Fruit fly (Drosophila melanogaster) whole organism, embryonic: ENCODE results near the gene CG31560.

Experiments
- C15 ChIP-seq: fragments of 200-800 bp; sonication (Bioruptor generic); IDR thresholded peaks from 3 replicates; pipeline ENCODE4 v1.3.6; 2022; ENCODE audit warnings: missing biosample characterization, missing genetic modification characterization
- CG11093 ChIP-seq: fragments of 200-800 bp; sonication (Bioruptor generic); IDR thresholded peaks from 3 replicates; pipeline ENCODE4 v1.3.6; 2022; ENCODE audit warnings: missing biosample characterization, missing genetic modification characterization
- CG11695 ChIP-seq: fragments of 200-800 bp; sonication (Bioruptor generic); IDR thresholded peaks from 3 replicates; pipeline ENCODE4 v1.3.6; 2022; ENCODE audit warnings: missing biosample characterization, missing genetic modification characterization
- CG12391 ChIP-seq: fragments of 200-800 bp; sonication (Bioruptor generic); optimal IDR thresholded peaks from 3 replicates; lab custom pipeline; 2018; ENCODE audit warnings: missing biosample characterization, mild to moderate bottlenecking, missing genetic modification characterization, moderate library complexity
- CG12769 ChIP-seq: fragments of 200-800 bp; sonication (Bioruptor generic); optimal IDR thresholded peaks from 2 replicates; lab custom pipeline; 2019; ENCODE audit warnings: missing biosample characterization, mild to moderate bottlenecking, missing genetic modification characterization, moderate library complexity
- CG12942 ChIP-seq: fragments of 200-800 bp; sonication (Bioruptor generic); optimal IDR thresholded peaks from 3 replicates; lab custom pipeline; 2016; ENCODE audit warnings: missing biosample characterization, missing genetic modification characterization
- CG15073 ChIP-seq: fragments of 200-800 bp; sonication (Bioruptor generic); optimal IDR thresholded peaks from 2 replicates; lab custom pipeline; 2016; ENCODE audit warnings: missing biosample characterization, missing genetic modification characterization
- CG17359 ChIP-seq: fragments of 200-800 bp; sonication (Bioruptor generic); optimal IDR thresholded peaks from 3 replicates; lab custom pipeline; 2018; ENCODE audit warnings: missing biosample characterization, mild to moderate bottlenecking, missing genetic modification characterization, moderate library complexity
- CG30020 ChIP-seq: fragments of 200-800 bp; optimal IDR thresholded peaks from 2 replicates; lab custom pipeline; 2019; ENCODE audit warnings: missing biosample characterization, mild to moderate bottlenecking, missing genetic modification characterization, moderate library complexity
- CG4404 ChIP-seq: fragments of 200-800 bp; sonication (Bioruptor generic); IDR thresholded peaks from 2 replicates; pipeline ENCODE4 v1.3.6; 2022; ENCODE audit warnings: missing biosample characterization, missing genetic modification characterization
- CG4424 ChIP-seq: fragments of 200-800 bp; sonication (Bioruptor generic); optimal IDR thresholded peaks from 3 replicates; lab custom pipeline; 2016; ENCODE audit warnings: missing biosample characterization, missing genetic modification characterization
- CG5245 ChIP-seq: fragments of 200-800 bp; sonication (Bioruptor generic); optimal IDR thresholded peaks from 3 replicates; lab custom pipeline; 2016; ENCODE audit warnings: missing biosample characterization, missing genetic modification characterization
- CG6175 ChIP-seq: fragments of 200-800 bp; sonication (Bioruptor generic); IDR thresholded peaks from 3 replicates; pipeline ENCODE4 v1.3.6; 2022; ENCODE audit warnings: missing biosample characterization, missing genetic modification characterization
- CG6683 ChIP-seq: fragments of 200-800 bp; sonication (Bioruptor generic); optimal IDR thresholded peaks from 2 replicates; lab custom pipeline; 2017; ENCODE audit warnings: missing biosample characterization, mild to moderate bottlenecking, missing genetic modification characterization, missing genetic modification reagents
- CG8359 ChIP-seq: fragments of 200-800 bp; sonication (Bioruptor generic); optimal IDR thresholded peaks from 2 replicates; lab custom pipeline; 2017; ENCODE audit warnings: missing biosample characterization, mild to moderate bottlenecking, missing genetic modification characterization, borderline replicate concordance
- CTCF ChIP-seq: fragments of 200-800 bp; sonication (Bioruptor generic); optimal IDR thresholded peaks from 2 replicates; lab custom pipeline; 2017; ENCODE audit warnings: missing biosample characterization, mild to moderate bottlenecking, missing genetic modification characterization, moderate library complexity
- Chrac-16 ChIP-seq: fragments of 200-800 bp; sonication (Bioruptor generic); optimal IDR thresholded peaks from 3 replicates; lab custom pipeline; 2016; ENCODE audit warnings: missing biosample characterization, missing genetic modification characterization
- D19A ChIP-seq: fragments of 200-800 bp; optimal IDR thresholded peaks from 3 replicates; lab custom pipeline; 2019; ENCODE audit warnings: missing biosample characterization, mild to moderate bottlenecking, missing genetic modification characterization, moderate library complexity
- Gug ChIP-seq: fragments of 200-800 bp; sonication (Bioruptor generic); IDR thresholded peaks from 4 replicates; pipeline ENCODE4 v1.3.6; 2022; ENCODE audit warnings: missing biosample characterization, missing genetic modification characterization
- Hr51 ChIP-seq, 2 experiments: fragments of 200-800 bp; sonication (Bioruptor generic); optimal IDR thresholded peaks; 2 replicates in 1 of 2; 3 replicates in 1 of 2; lab custom pipeline; 2016 to 2018; ENCODE audit warnings: missing biosample characterization in 2 of 2, missing genetic modification characterization in 2 of 2, mild to moderate bottlenecking in 1 of 2, moderate library complexity in 1 of 2
- Hr78 ChIP-seq, 2 experiments: fragments of 200-800 bp in 1 of 2; fragments of >200 bp in 1 of 2; sonication (Bioruptor generic) in 1 of 2; optimal IDR thresholded peaks; 2 replicates each; lab custom pipeline; 2017 to 2019; ENCODE audit warnings: missing biosample characterization in 2 of 2, missing genetic modification characterization in 2 of 2, mild to moderate bottlenecking in 1 of 2, moderate library complexity in 1 of 2
- MTF-1 ChIP-seq: fragments of 200-800 bp; sonication (Bioruptor generic); optimal IDR thresholded peaks from 2 replicates; lab custom pipeline; 2018; ENCODE audit warnings: missing biosample characterization, mild to moderate bottlenecking, missing genetic modification characterization, borderline replicate concordance
- Max ChIP-seq: fragments of 200-800 bp; sonication (Bioruptor generic); optimal IDR thresholded peaks from 2 replicates; lab custom pipeline; 2016; ENCODE audit warnings: missing biosample characterization, mild to moderate bottlenecking, missing genetic modification characterization
- Meics ChIP-seq: fragments of 200-800 bp; sonication (Bioruptor generic); optimal IDR thresholded peaks from 2 replicates; lab custom pipeline; 2017; ENCODE audit warnings: missing biosample characterization, mild to moderate bottlenecking, missing genetic modification characterization
- Myb ChIP-seq: fragments of 200-800 bp; sonication (Bioruptor generic); optimal IDR thresholded peaks from 2 replicates; lab custom pipeline; 2016; ENCODE audit warnings: missing biosample characterization, missing genetic modification characterization
- NfI ChIP-seq: fragments of 200-800 bp; sonication (Bioruptor generic); optimal IDR thresholded peaks from 3 replicates; lab custom pipeline; 2018; ENCODE audit warnings: missing biosample characterization, mild to moderate bottlenecking, missing genetic modification characterization, moderate library complexity
- Oli ChIP-seq: fragments of 200-800 bp; sonication (Bioruptor generic); optimal IDR thresholded peaks from 2 replicates; lab custom pipeline; 2018; ENCODE audit warnings: missing biosample characterization, mild to moderate bottlenecking, missing genetic modification characterization, moderate library complexity
- Scr ChIP-seq: fragments of 200-800 bp; sonication (Bioruptor generic); IDR thresholded peaks from 2 replicates; pipeline ENCODE4 v1.3.6; 2022; ENCODE audit warnings: missing biosample characterization, missing genetic modification characterization; ENCODE audit not compliant: partially characterized antibody
- Stat92E ChIP-seq, 3 experiments: fragments of >200 bp in 2 of 3; fragments of 200-800 bp in 1 of 3; sonication (Bioruptor generic) in 1 of 3; optimal IDR thresholded peaks; 2 replicates each; lab custom pipeline; 2017 to 2019; ENCODE audit warnings: missing biosample characterization in 3 of 3, missing genetic modification characterization in 3 of 3, mild to moderate bottlenecking in 1 of 3, moderate library complexity in 1 of 3
- ase ChIP-seq: fragments of 200-800 bp; sonication (Bioruptor generic); IDR thresholded peaks from 3 replicates; pipeline ENCODE4 v1.3.6; 2022; ENCODE audit warnings: missing biosample characterization, missing genetic modification characterization
- caup ChIP-seq: fragments of 200-800 bp; sonication (Bioruptor generic); optimal IDR thresholded peaks from 3 replicates; lab custom pipeline; 2017; ENCODE audit warnings: missing biosample characterization, mild to moderate bottlenecking, missing genetic modification characterization, moderate library complexity; ENCODE audit not compliant: severe bottlenecking
- chinmo ChIP-seq: fragments of 200-800 bp; sonication (Bioruptor generic); IDR thresholded peaks from 4 replicates; pipeline ENCODE4 v1.3.6; 2022; ENCODE audit warnings: missing biosample characterization, missing genetic modification characterization; ENCODE audit not compliant: partially characterized antibody
- corto ChIP-seq: fragments of 200-800 bp; sonication (Bioruptor generic); optimal IDR thresholded peaks from 2 replicates; lab custom pipeline; 2016; ENCODE audit warnings: missing biosample characterization, mild to moderate bottlenecking, missing genetic modification characterization, moderate library complexity
- eyg ChIP-seq: fragments of 200-800 bp; sonication (Bioruptor generic); optimal IDR thresholded peaks from 3 replicates; lab custom pipeline; 2016; ENCODE audit warnings: missing biosample characterization, missing genetic modification characterization
- fru ChIP-seq: fragments of >200 bp; optimal IDR thresholded peaks from 2 replicates; lab custom pipeline; 2017
- klu ChIP-seq: fragments of 200-800 bp; sonication (Bioruptor generic); IDR thresholded peaks from 2 replicates; pipeline ENCODE4 v1.3.6; 2022; ENCODE audit warnings: missing biosample characterization, missing genetic modification characterization
- knrl ChIP-seq: fragments of 200-800 bp; sonication (Bioruptor generic); IDR thresholded peaks from 3 replicates; pipeline ENCODE4 v1.3.6; 2022; ENCODE audit warnings: missing biosample characterization, missing genetic modification characterization; ENCODE audit not compliant: partially characterized antibody
- lilli ChIP-seq: fragments of 200-800 bp; sonication (Bioruptor generic); optimal IDR thresholded peaks from 3 replicates; lab custom pipeline; 2016; ENCODE audit warnings: missing biosample characterization, missing genetic modification characterization
- lmd ChIP-seq: fragments of 200-800 bp; sonication (Bioruptor generic); IDR thresholded peaks from 2 replicates; pipeline ENCODE4 v1.3.6; 2022; ENCODE audit warnings: missing biosample characterization, missing genetic modification characterization
- luna ChIP-seq: fragments of 200-800 bp; sonication (Bioruptor generic); optimal IDR thresholded peaks from 2 replicates; lab custom pipeline; 2016; ENCODE audit warnings: missing biosample characterization, missing genetic modification characterization
- mam ChIP-seq: fragments of 200-800 bp; sonication (Bioruptor generic); optimal IDR thresholded peaks from 3 replicates; lab custom pipeline; 2016; ENCODE audit warnings: missing biosample characterization, missing genetic modification characterization
- onecut ChIP-seq: fragments of 200-800 bp; sonication (Bioruptor generic); IDR thresholded peaks from 2 replicates; pipeline ENCODE4 v1.3.6; 2022; ENCODE audit warnings: missing biosample characterization, missing genetic modification characterization
- pho ChIP-seq: fragments of 200-800 bp; sonication (Bioruptor generic); optimal IDR thresholded peaks from 2 replicates; lab custom pipeline; 2016; ENCODE audit warnings: missing biosample characterization, missing genetic modification characterization
- prd ChIP-seq, 3 experiments: fragments of >200 bp in 2 of 3; fragments of 200-800 bp in 1 of 3; sonication (Bioruptor generic) in 1 of 3; optimal IDR thresholded peaks in 2 of 3; IDR thresholded peaks in 1 of 3; 2 replicates in 2 of 3; 3 replicates in 1 of 3; pipeline versions ENCODE4 v1.3.6 to Lab custom; 2017 to 2022; ENCODE audit warnings: missing biosample characterization in 1 of 3, missing genetic modification characterization in 1 of 3
- sc ChIP-seq, 3 experiments: fragments of >200 bp in 2 of 3; fragments of 200-800 bp in 1 of 3; sonication (Bioruptor generic) in 1 of 3; optimal IDR thresholded peaks; 2 replicates in 2 of 3; 3 replicates in 1 of 3; lab custom pipeline; 2017; ENCODE audit warnings: mild to moderate bottlenecking in 1 of 3, missing biosample characterization in 1 of 3, missing genetic modification characterization in 1 of 3, missing genetic modification reagents in 1 of 3
- slou ChIP-seq: fragments of 200-800 bp; sonication (Bioruptor generic); optimal IDR thresholded peaks from 3 replicates; lab custom pipeline; 2016; ENCODE audit warnings: missing biosample characterization, missing genetic modification characterization
- sr ChIP-seq: fragments of 200-800 bp; sonication (Bioruptor generic); IDR thresholded peaks from 3 replicates; pipeline ENCODE4 v1.3.6; 2022; ENCODE audit warnings: missing biosample characterization, missing genetic modification characterization

CG31560 gene

dm6 chr3R:6353624-6354352, 44.0 kb downstream of the CG31560 start (continued):
- TF ChIP-seq caup (peak; percentile 64), CG4424 (GFP tag; lab: Kevin White, UChicago) (peak; percentile 81), CG4404 (GFP tag; lab: Robert Waterston, UW) (0 out of 2 replicates have a peak, but pooled peaks have one; percentile 37), CG6683 (GFP tag; lab: Kevin White, UChicago) (peak; percentile 49), CG6175 (GFP tag; lab: Robert Waterston, UW) (no peak), sr (GFP tag; lab: Robert Waterston, UW) (peak; percentile 72), fru (no peak), slou (GFP tag; lab: Kevin White, UChicago) (peak; percentile 14), Myb (GFP tag; lab: Kevin White, UChicago) (peak; percentile 35), CG15073 (GFP tag; lab: Kevin White, UChicago) (peak; percentile 14), Scr (GFP tag; lab: Robert Waterston, UW) (0 out of 2 replicates have a peak, but pooled peaks have one; percentile 19), sc (optimal IDR thresholded peaks at IDR 0.05; lab: Kevin White, UChicago) (no peak), sc (GFP tag; optimal IDR thresholded peaks at IDR 0.05; lab: Kevin White, UChicago) (peak; percentile 82), mam (peak; percentile 62), chinmo (GFP tag; lab: Robert Waterston, UW) (no peak), C15 (GFP tag; lab: Robert Waterston, UW) (0 out of 3 replicates have a peak, but pooled peaks have one; percentile 16), ase (GFP tag; lab: Robert Waterston, UW) (0 out of 3 replicates have a peak, but pooled peaks have one; percentile 22), Hr51 (GFP tag; optimal IDR thresholded peaks at IDR 0.05; lab: Kevin White, UChicago) (peak in 1 of 2 experiments; percentile 26), Stat92E (GFP tag; optimal IDR thresholded peaks at IDR 0.05; lab: Kevin White, UChicago) (peak in 1 of 3 experiments; percentile 9), CG12769 (tag; lab: Kevin White, UChicago) (peak; percentile 83), corto (no peak), pho (GFP tag; lab: Kevin White, UChicago) (peak; percentile 56), lmd (GFP tag; lab: Robert Waterston, UW) (peak; percentile 76), CG17359 (tag; lab: Kevin White, UChicago) (peak; percentile 80), MTF-1 (no peak), CG12391 (tag; lab: Kevin White, UChicago) (peak; percentile 88), CG8359 (GFP tag; lab: Kevin White, UChicago) (peak; percentile 40), CTCF (GFP tag; lab: Kevin White, UChicago) (no peak), CG11695 (GFP tag; lab: Robert Waterston, UW) (peak; percentile 80), Gug (peak; percentile 18; the same call in 1 of the 4 replicates), onecut (GFP tag; lab: Robert Waterston, UW) (peak; percentile 23), CG30020 (tag; lab: Kevin White, UChicago) (no peak), Chrac-16 (GFP tag; lab: Kevin White, UChicago) (peak; percentile 69), NfI (GFP tag; lab: Kevin White, UChicago) (no peak), luna (peak; percentile 29), klu (GFP tag; lab: Robert Waterston, UW) (peak; percentile 53; the same call in 1 of the 2 replicates), CG5245 (peak; percentile 38), Hr78 (GFP tag; optimal IDR thresholded peaks at IDR 0.05; lab: Kevin White, UChicago) (no peak), prd (optimal IDR thresholded peaks at IDR 0.05; lab: Kevin White, UChicago) (no peak), prd (GFP tag; IDR thresholded peaks at IDR 0.05; lab: Robert Waterston, UW) (peak; percentile 63; the same call in 2 of the 3 replicates), Oli (tag; lab: Kevin White, UChicago) (peak; percentile 92), D19A (tag; lab: Kevin White, UChicago) (peak; percentile 99), eyg (GFP tag; lab: Kevin White, UChicago) (no peak), Max (peak; percentile 65), Meics (peak; percentile 80), lilli (peak; percentile 75), knrl (GFP tag; lab: Robert Waterston, UW) (no peak), CG12942 (GFP tag; lab: Kevin White, UChicago) (peak; percentile 63), CG11093 (GFP tag; lab: Robert Waterston, UW) (0 out of 3 replicates have a peak, but pooled peaks have one; percentile 17)
